Fruit fly (Drosophila melanogaster) whole organism, embryonic: ENCODE measurements around the gene grsm.
A peak's percentile ranks its signal among the peaks of the same experiment; 100 is the strongest.

ENCODE experiments used
- BtbVII ChIP-seq: fragments of 200-800 bp; sonication (Bioruptor generic); optimal IDR thresholded peaks from 3 replicates; lab custom pipeline; 2017; ENCODE audit warnings: missing biosample characterization, mild to moderate bottlenecking, missing genetic modification characterization
- CG10274 ChIP-seq: fragments of 200-800 bp; sonication (Bioruptor generic); optimal IDR thresholded peaks from 3 replicates; lab custom pipeline; 2017; ENCODE audit warnings: missing biosample characterization, mild to moderate bottlenecking, missing genetic modification characterization
- CG10654 ChIP-seq: fragments of 200-800 bp; sonication (Bioruptor generic); optimal IDR thresholded peaks from 2 replicates; lab custom pipeline; 2016; ENCODE audit warnings: missing biosample characterization, missing genetic modification characterization
- CG10979 ChIP-seq: fragments of 200-800 bp; sonication (Bioruptor generic); optimal IDR thresholded peaks from 2 replicates; lab custom pipeline; 2018; ENCODE audit warnings: missing biosample characterization, mild to moderate bottlenecking, missing genetic modification characterization, moderate library complexity
- CG11696 ChIP-seq: fragments of 200-800 bp; sonication (Bioruptor generic); IDR thresholded peaks from 2 replicates; pipeline ENCODE4 v1.3.6; 2022; ENCODE audit warnings: missing biosample characterization, missing genetic modification characterization
- CG11723 ChIP-seq: fragments of 200-800 bp; sonication (Bioruptor generic); optimal IDR thresholded peaks from 2 replicates; lab custom pipeline; 2017; ENCODE audit warnings: missing biosample characterization, mild to moderate bottlenecking, missing genetic modification characterization
- CG12155 ChIP-seq: fragments of 200-800 bp; sonication (Bioruptor generic); optimal IDR thresholded peaks from 3 replicates; lab custom pipeline; 2016; ENCODE audit warnings: missing biosample characterization, missing genetic modification characterization
- CG12391 ChIP-seq: fragments of 200-800 bp; sonication (Bioruptor generic); optimal IDR thresholded peaks from 3 replicates; lab custom pipeline; 2018; ENCODE audit warnings: missing biosample characterization, mild to moderate bottlenecking, missing genetic modification characterization, moderate library complexity
- CG13894 ChIP-seq: fragments of 200-800 bp; sonication (Bioruptor generic); optimal IDR thresholded peaks from 3 replicates; lab custom pipeline; 2018; ENCODE audit warnings: missing biosample characterization, mild to moderate bottlenecking, missing genetic modification characterization, moderate library complexity
- CG15011 ChIP-seq: fragments of 200-800 bp; sonication (Bioruptor generic); optimal IDR thresholded peaks from 3 replicates; lab custom pipeline; 2018; ENCODE audit warnings: missing biosample characterization, mild to moderate bottlenecking, missing genetic modification characterization
- CG1529 ChIP-seq: fragments of 200-800 bp; sonication (Bioruptor generic); optimal IDR thresholded peaks from 3 replicates; lab custom pipeline; 2018; ENCODE audit warnings: missing biosample characterization, missing genetic modification characterization
- CG16813 ChIP-seq: fragments of 200-800 bp; sonication (Bioruptor generic); IDR thresholded peaks from 3 replicates; pipeline ENCODE4 v1.3.6; 2022; ENCODE audit warnings: missing biosample characterization, missing genetic modification characterization; ENCODE audit not compliant: partially characterized antibody
- CG17186 ChIP-seq: fragments of 200-800 bp; sonication (Bioruptor generic); optimal IDR thresholded peaks from 3 replicates; lab custom pipeline; 2017; ENCODE audit warnings: missing biosample characterization, missing genetic modification reagents, missing genetic modification characterization
- CG17802 ChIP-seq: fragments of 200-800 bp; sonication (Bioruptor generic); optimal IDR thresholded peaks from 2 replicates; lab custom pipeline; 2018; ENCODE audit warnings: missing biosample characterization, mild to moderate bottlenecking, missing genetic modification characterization, moderate library complexity
- CG18262 ChIP-seq: fragments of 200-800 bp; optimal IDR thresholded peaks from 3 replicates; lab custom pipeline; 2019; ENCODE audit warnings: missing biosample characterization, mild to moderate bottlenecking, missing genetic modification characterization, moderate library complexity
- CG6765 ChIP-seq: fragments of 200-800 bp; sonication (Bioruptor generic); optimal IDR thresholded peaks from 3 replicates; lab custom pipeline; 2017; ENCODE audit warnings: missing biosample characterization, mild to moderate bottlenecking, missing genetic modification characterization
- CG7987 ChIP-seq: fragments of 200-800 bp; sonication (Bioruptor generic); optimal IDR thresholded peaks from 2 replicates; lab custom pipeline; 2018; ENCODE audit warnings: missing biosample characterization, mild to moderate bottlenecking, missing genetic modification characterization, moderate library complexity
- CHES-1-like ChIP-seq: fragments of 200-800 bp; sonication (Bioruptor generic); optimal IDR thresholded peaks from 2 replicates; lab custom pipeline; 2016; ENCODE audit warnings: missing biosample characterization, missing genetic modification characterization
- Camta ChIP-seq: fragments of 200-800 bp; sonication (Bioruptor generic); optimal IDR thresholded peaks from 2 replicates; lab custom pipeline; 2016; ENCODE audit warnings: missing biosample characterization, missing genetic modification characterization
- D19B ChIP-seq: fragments of 200-800 bp; sonication (Bioruptor generic); optimal IDR thresholded peaks from 2 replicates; lab custom pipeline; 2017; ENCODE audit warnings: missing biosample characterization, mild to moderate bottlenecking, missing genetic modification characterization
- Dip3 ChIP-seq: fragments of 200-800 bp; sonication (Bioruptor generic); optimal IDR thresholded peaks from 3 replicates; lab custom pipeline; 2016; ENCODE audit warnings: missing biosample characterization, missing genetic modification characterization
- E2f2 ChIP-seq: fragments of 200-800 bp; sonication (Bioruptor generic); IDR thresholded peaks from 2 replicates; pipeline ENCODE4 v1.3.6; 2022; ENCODE audit warnings: missing biosample characterization, missing genetic modification characterization
- Elba2 ChIP-seq: fragments of 200-800 bp; sonication (Bioruptor generic); optimal IDR thresholded peaks from 3 replicates; lab custom pipeline; 2016; ENCODE audit warnings: missing biosample characterization, missing genetic modification characterization
- HLHmδ ChIP-seq: fragments of 200-800 bp; sonication (Bioruptor generic); optimal IDR thresholded peaks from 2 replicates; lab custom pipeline; 2018; ENCODE audit warnings: missing biosample characterization, mild to moderate bottlenecking, missing genetic modification characterization, moderate library complexity
- HmgD ChIP-seq: fragments of 200-800 bp; sonication (Bioruptor generic); optimal IDR thresholded peaks from 3 replicates; lab custom pipeline; 2016; ENCODE audit warnings: missing biosample characterization, missing genetic modification characterization
- Hr39 ChIP-seq: fragments of >200 bp; optimal IDR thresholded peaks from 2 replicates; lab custom pipeline; 2017
- MESR4 ChIP-seq: fragments of 200-800 bp; sonication (Bioruptor generic); optimal IDR thresholded peaks from 2 replicates; lab custom pipeline; 2018; ENCODE audit warnings: missing biosample characterization, mild to moderate bottlenecking, missing genetic modification characterization, moderate library complexity
- Max ChIP-seq: fragments of 200-800 bp; sonication (Bioruptor generic); optimal IDR thresholded peaks from 2 replicates; lab custom pipeline; 2016; ENCODE audit warnings: missing biosample characterization, mild to moderate bottlenecking, missing genetic modification characterization
- Myb ChIP-seq: fragments of 200-800 bp; sonication (Bioruptor generic); optimal IDR thresholded peaks from 2 replicates; lab custom pipeline; 2016; ENCODE audit warnings: missing biosample characterization, missing genetic modification characterization
- Poxn ChIP-seq: fragments of 200-800 bp; sonication (Bioruptor generic); IDR thresholded peaks from 2 replicates; pipeline ENCODE4 v1.3.6; 2022; ENCODE audit warnings: missing biosample characterization, missing genetic modification characterization
- Rfx ChIP-seq: fragments of 200-800 bp; sonication (Bioruptor generic); IDR thresholded peaks from 2 replicates; pipeline ENCODE4 v1.3.6; 2022; ENCODE audit warnings: missing biosample characterization, missing genetic modification characterization
- bcd ChIP-seq: fragments of 200-800 bp; sonication (Bioruptor generic); optimal IDR thresholded peaks from 2 replicates; lab custom pipeline; 2017; ENCODE audit warnings: missing biosample characterization, mild to moderate bottlenecking, missing genetic modification characterization
- cg ChIP-seq: fragments of 200-800 bp; sonication (Bioruptor generic); optimal IDR thresholded peaks from 3 replicates; lab custom pipeline; 2019; ENCODE audit warnings: missing biosample characterization, mild to moderate bottlenecking, missing genetic modification characterization, moderate library complexity
- chinmo ChIP-seq: fragments of 200-800 bp; sonication (Bioruptor generic); IDR thresholded peaks from 4 replicates; pipeline ENCODE4 v1.3.6; 2022; ENCODE audit warnings: missing biosample characterization, missing genetic modification characterization; ENCODE audit not compliant: partially characterized antibody
- crc ChIP-seq: fragments of 200-800 bp; sonication (Bioruptor generic); optimal IDR thresholded peaks from 2 replicates; lab custom pipeline; 2016; ENCODE audit warnings: missing biosample characterization, missing genetic modification characterization
- fd64A ChIP-seq: fragments of 200-800 bp; sonication (Bioruptor generic); optimal IDR thresholded peaks from 3 replicates; lab custom pipeline; 2018; ENCODE audit warnings: missing biosample characterization, mild to moderate bottlenecking, missing genetic modification characterization
- hkb ChIP-seq, 2 experiments: fragments of 200-800 bp in 1 of 2; fragments of >200 bp in 1 of 2; sonication (Bioruptor generic) in 1 of 2; IDR thresholded peaks in 1 of 2; optimal IDR thresholded peaks in 1 of 2; 2 replicates each; pipeline versions ENCODE4 v1.3.6 to Lab custom; 2017 to 2022; ENCODE audit warnings: missing biosample characterization in 1 of 2, missing genetic modification characterization in 1 of 2
- jumu ChIP-seq: fragments of 200-800 bp; sonication (Bioruptor generic); optimal IDR thresholded peaks from 3 replicates; lab custom pipeline; 2016; ENCODE audit warnings: missing biosample characterization, missing genetic modification characterization
- lbe ChIP-seq: fragments of 200-800 bp; sonication (Bioruptor generic); optimal IDR thresholded peaks from 2 replicates; lab custom pipeline; 2016; ENCODE audit warnings: missing biosample characterization, mild to moderate bottlenecking, missing genetic modification characterization
- lmd ChIP-seq: fragments of 200-800 bp; sonication (Bioruptor generic); IDR thresholded peaks from 2 replicates; pipeline ENCODE4 v1.3.6; 2022; ENCODE audit warnings: missing biosample characterization, missing genetic modification characterization
- otp ChIP-seq: fragments of 200-800 bp; sonication (Bioruptor generic); IDR thresholded peaks from 3 replicates; pipeline ENCODE4, ENCODE4 v1.3.6; 2022; ENCODE audit warnings: missing biosample characterization, missing genetic modification characterization
- pho ChIP-seq: fragments of 200-800 bp; sonication (Bioruptor generic); optimal IDR thresholded peaks from 2 replicates; lab custom pipeline; 2016; ENCODE audit warnings: missing biosample characterization, missing genetic modification characterization
- rib ChIP-seq: fragments of 200-800 bp; sonication (Bioruptor generic); IDR thresholded peaks from 2 replicates; pipeline ENCODE4 v1.3.6; 2022; ENCODE audit warnings: missing biosample characterization, missing genetic modification characterization
- sens ChIP-seq: fragments of 200-800 bp; sonication (Bioruptor generic); peaks from one replicate; lab custom pipeline; 2016; ENCODE audit warnings: missing biosample characterization, missing genetic modification characterization
- sr ChIP-seq: fragments of 200-800 bp; sonication (Bioruptor generic); IDR thresholded peaks from 3 replicates; pipeline ENCODE4 v1.3.6; 2022; ENCODE audit warnings: missing biosample characterization, missing genetic modification characterization
- ssp ChIP-seq: fragments of 200-800 bp; sonication (Bioruptor generic); IDR thresholded peaks from 2 replicates; pipeline ENCODE4 v1.3.6; 2022; ENCODE audit warnings: missing biosample characterization, missing genetic modification characterization
- stc ChIP-seq: fragments of 200-800 bp; sonication (Bioruptor generic); IDR thresholded peaks from 2 replicates; pipeline ENCODE4 v1.3.6; 2022; ENCODE audit warnings: missing biosample characterization, missing genetic modification characterization
- tio ChIP-seq: fragments of 200-800 bp; sonication (Bioruptor generic); optimal IDR thresholded peaks from 2 replicates; lab custom pipeline; 2017; ENCODE audit warnings: missing biosample characterization, missing genetic modification characterization, inconsistent platforms
- tx ChIP-seq: fragments of 200-800 bp; sonication (Bioruptor generic); optimal IDR thresholded peaks from 2 replicates; lab custom pipeline; 2016; ENCODE audit warnings: missing biosample characterization, missing genetic modification characterization
- vfl ChIP-seq: fragments of 200-800 bp; sonication (Bioruptor generic); optimal IDR thresholded peaks from 2 replicates; lab custom pipeline; 2016; ENCODE audit warnings: missing biosample characterization, missing genetic modification characterization
- zfh1 ChIP-seq: fragments of 200-800 bp; sonication (Bioruptor generic); IDR thresholded peaks from 3 replicates; pipeline ENCODE4 v1.3.6; 2022; ENCODE audit warnings: missing biosample characterization, missing genetic modification characterization

The grsm gene

dm6 chr3R:12985828-12986530, 18.5 kb upstream of the grsm start, which contains the start of gene CG31342 (continued):
- no peak for TF ChIP-seq CG17186 (GFP tag; lab: Kevin White, UChicago)
- no peak for TF ChIP-seq fd64A (GFP tag; lab: Kevin White, UChicago)
- 0 out of 3 replicates have a peak, but pooled peaks have one; percentile 21 for TF ChIP-seq sr (GFP tag; lab: Robert Waterston, UW)
- no peak for TF ChIP-seq crc
- TF ChIP-seq Max (GFP tag; lab: Kevin White, UChicago), result no peak
- TF ChIP-seq rib (GFP tag; lab: Robert Waterston, UW), result no peak
- TF ChIP-seq CG6765 (GFP tag; lab: Kevin White, UChicago), result peak; percentile 22
- TF ChIP-seq sens, result peak; percentile 94
- no peak for TF ChIP-seq CHES-1-like
- no peak for TF ChIP-seq zfh1
- no peak for TF ChIP-seq hkb (optimal IDR thresholded peaks at IDR 0.05; lab: Kevin White, UChicago)
- TF ChIP-seq hkb (GFP tag; IDR thresholded peaks at IDR 0.05; lab: Robert Waterston, UW), result peak; percentile 40; the same call in 1 of the 2 replicates
- no peak for TF ChIP-seq CG12155 (GFP tag; lab: Kevin White, UChicago)
- TF ChIP-seq Camta, result no peak
- TF ChIP-seq HLHmδ, result no peak
- TF ChIP-seq otp (GFP tag; lab: Robert Waterston, UW), result peak; percentile 29; the same call in 1 of the 3 replicates
- no peak for TF ChIP-seq lmd
- no peak for TF ChIP-seq CG10274
- TF ChIP-seq HmgD (GFP tag; lab: Kevin White, UChicago), result peak; percentile 5
- TF ChIP-seq D19B (GFP tag; lab: Kevin White, UChicago), result no peak
- no peak for TF ChIP-seq lbe (GFP tag; lab: Kevin White, UChicago)
- TF ChIP-seq CG10654, result no peak
- TF ChIP-seq tio, result no peak
- peak; percentile 98 for TF ChIP-seq CG17802 (tag; lab: Kevin White, UChicago)
- no peak for TF ChIP-seq Elba2 (GFP tag; lab: Kevin White, UChicago)
- TF ChIP-seq Myb (GFP tag; lab: Kevin White, UChicago), result no peak
- no peak for TF ChIP-seq tx (GFP tag; lab: Kevin White, UChicago)
- TF ChIP-seq BtbVII (GFP tag; lab: Kevin White, UChicago), result no peak
- TF ChIP-seq pho, result peak; percentile 9
- TF ChIP-seq jumu, result no peak
- no peak for TF ChIP-seq Dip3 (GFP tag; lab: Kevin White, UChicago)
- peak; percentile 66 for TF ChIP-seq ssp (GFP tag; lab: Robert Waterston, UW)
- TF ChIP-seq CG18262 (tag; lab: Kevin White, UChicago), result no peak
- no peak for TF ChIP-seq CG13894 (tag; lab: Kevin White, UChicago)
- TF ChIP-seq stc (GFP tag; lab: Robert Waterston, UW), result peak; percentile 20; the same call in 1 of the 2 replicates
- no peak for TF ChIP-seq vfl
- TF ChIP-seq Hr39 (lab: Kevin White, UChicago), result no peak
- no peak for TF ChIP-seq bcd (GFP tag; lab: Kevin White, UChicago)

DNA sequence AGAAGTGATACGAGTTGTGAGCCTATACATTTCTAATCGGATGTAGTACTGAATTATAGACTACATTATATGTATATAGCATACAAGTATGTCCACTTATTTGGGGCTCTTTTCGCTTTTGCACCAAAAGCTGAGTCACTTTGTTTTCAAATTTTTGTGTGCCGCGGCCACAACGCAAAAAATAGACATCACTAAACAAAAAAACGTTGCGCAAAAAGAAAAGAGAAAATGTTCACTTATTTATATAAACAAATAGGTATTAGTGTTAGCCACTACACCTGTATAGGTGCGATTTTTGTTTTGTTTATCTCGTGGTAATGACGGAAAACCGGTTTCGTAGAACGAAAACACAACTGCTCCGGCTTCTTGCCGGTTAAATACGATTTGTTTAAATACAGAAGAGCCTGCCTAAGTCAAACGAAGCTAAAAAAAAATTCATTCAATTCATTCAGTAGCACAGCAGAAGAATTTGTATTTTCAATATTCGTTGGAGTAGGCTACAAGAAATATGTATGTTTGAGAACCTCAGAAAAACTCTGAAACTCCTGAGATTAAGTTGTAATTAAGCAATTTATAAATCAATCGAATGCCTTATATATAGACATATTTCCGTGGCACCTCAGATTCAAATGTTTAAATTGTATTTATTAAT, 15.6 kb upstream of the grsm start:
- TF ChIP-seq CG15011 (GFP tag; lab: Kevin White, UChicago) (no peak), Poxn (GFP tag; lab: Robert Waterston, UW) (no peak), cg (peak; percentile 64), E2f2 (GFP tag; lab: Robert Waterston, UW) (no peak), sens (peak; percentile 61), MESR4 (no peak), CG11696 (GFP tag; lab: Robert Waterston, UW) (0 out of 2 replicates have a peak, but pooled peaks have one; percentile 4), CG7987 (no peak), CG11723 (GFP tag; lab: Kevin White, UChicago) (no peak), CG10979 (tag; lab: Kevin White, UChicago) (no peak), CG12391 (tag; lab: Kevin White, UChicago) (peak; percentile 13), CG1529 (no peak), CG16813 (no peak), Rfx (GFP tag; lab: Robert Waterston, UW) (peak; percentile 49), chinmo (peak; percentile 51; the same call in 1 of the 4 replicates)
